Fruit fly (Drosophila melanogaster): ENCODE measurements around the gene p115.
A peak's percentile ranks its signal among the peaks of the same experiment; 100 is the strongest.

p115 gene

DNA sequence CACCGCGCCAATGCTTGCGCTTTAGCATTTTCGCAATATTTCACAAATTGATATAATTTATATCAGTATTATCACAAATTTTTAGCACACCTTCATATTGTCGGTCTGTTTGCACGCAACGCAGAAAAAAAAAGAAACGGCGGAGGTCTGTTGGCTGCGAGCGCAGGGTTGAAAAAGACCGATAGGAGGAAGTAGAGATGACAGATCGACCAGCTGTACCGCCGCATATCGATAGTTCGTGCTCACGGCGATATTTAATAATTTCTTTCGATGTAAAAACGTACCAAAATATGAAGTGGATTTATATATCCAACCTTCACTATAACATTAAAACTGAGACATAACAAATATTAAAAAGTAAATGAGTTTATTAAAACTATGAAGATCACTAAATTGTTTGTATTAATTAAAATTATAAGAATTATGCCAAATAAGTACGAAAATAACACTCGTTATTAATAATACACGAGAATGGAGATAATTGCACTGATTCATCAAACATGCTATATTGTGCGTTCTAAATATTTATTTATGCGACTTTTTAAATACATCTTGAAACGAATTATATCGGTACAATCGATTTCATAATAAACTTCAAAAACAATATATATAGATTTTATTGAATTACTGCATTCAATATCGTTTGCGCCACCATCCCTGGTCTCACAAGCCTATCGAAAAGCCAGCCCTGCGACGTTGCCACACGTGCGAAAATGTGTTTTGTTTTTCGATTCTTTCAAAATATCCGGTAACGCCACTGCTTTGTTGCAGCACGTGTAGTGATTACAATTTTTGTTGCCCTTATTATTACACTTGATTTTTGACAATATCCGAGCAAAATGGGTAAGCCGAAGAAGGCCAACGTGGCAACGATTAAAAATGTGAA, 7.6 kb downstream of the p115 start, which contains the start of the genes RpS6 and bys (continued):
- TF ChIP-seq dsx (GFP tag; optimal IDR thresholded peaks at IDR 0.05; ENCODE audit: poor library complexity, severe bottlenecking) (no peak), Lpt (GFP tag; optimal IDR thresholded peaks at IDR 0.05) (no peak), fd59A (GFP tag; optimal IDR thresholded peaks at IDR 0.05) (no peak), Eip93F (GFP tag; optimal IDR thresholded peaks at IDR 0.05) (peak; percentile 34), CG10631 (GFP tag; optimal IDR thresholded peaks at IDR 0.05) (peak; percentile 47), CG1621 (tag; optimal IDR thresholded peaks at IDR 0.05) (peak; percentile 11), dac (GFP tag; optimal IDR thresholded peaks at IDR 0.05) (no peak), CG3919 (GFP tag; optimal IDR thresholded peaks at IDR 0.05) (peak; percentile 68), Ets96B (tag; optimal IDR thresholded peaks at IDR 0.05) (no peak), CG6792 (GFP tag; optimal IDR thresholded peaks at IDR 0.05) (peak; percentile 16), CG16779 (tag; optimal IDR thresholded peaks at IDR 0.05) (no peak), CG11902 (GFP tag; optimal IDR thresholded peaks at IDR 0.05) (no peak), CG6854 (GFP tag; optimal IDR thresholded peaks at IDR 0.05) (peak; percentile 83), cyc (GFP tag; optimal IDR thresholded peaks at IDR 0.05) (peak; percentile 28), Hr39 (GFP tag; optimal IDR thresholded peaks at IDR 0.05) (peak; percentile 22), acj6 (GFP tag; optimal IDR thresholded peaks at IDR 0.05) (peak; percentile 42), CG8319 (GFP tag; optimal IDR thresholded peaks at IDR 0.05) (peak; percentile 6), Met (GFP tag; optimal IDR thresholded peaks at IDR 0.05) (peak; percentile 44), topi (GFP tag; optimal IDR thresholded peaks at IDR 0.05) (peak; percentile 36)

DNA sequence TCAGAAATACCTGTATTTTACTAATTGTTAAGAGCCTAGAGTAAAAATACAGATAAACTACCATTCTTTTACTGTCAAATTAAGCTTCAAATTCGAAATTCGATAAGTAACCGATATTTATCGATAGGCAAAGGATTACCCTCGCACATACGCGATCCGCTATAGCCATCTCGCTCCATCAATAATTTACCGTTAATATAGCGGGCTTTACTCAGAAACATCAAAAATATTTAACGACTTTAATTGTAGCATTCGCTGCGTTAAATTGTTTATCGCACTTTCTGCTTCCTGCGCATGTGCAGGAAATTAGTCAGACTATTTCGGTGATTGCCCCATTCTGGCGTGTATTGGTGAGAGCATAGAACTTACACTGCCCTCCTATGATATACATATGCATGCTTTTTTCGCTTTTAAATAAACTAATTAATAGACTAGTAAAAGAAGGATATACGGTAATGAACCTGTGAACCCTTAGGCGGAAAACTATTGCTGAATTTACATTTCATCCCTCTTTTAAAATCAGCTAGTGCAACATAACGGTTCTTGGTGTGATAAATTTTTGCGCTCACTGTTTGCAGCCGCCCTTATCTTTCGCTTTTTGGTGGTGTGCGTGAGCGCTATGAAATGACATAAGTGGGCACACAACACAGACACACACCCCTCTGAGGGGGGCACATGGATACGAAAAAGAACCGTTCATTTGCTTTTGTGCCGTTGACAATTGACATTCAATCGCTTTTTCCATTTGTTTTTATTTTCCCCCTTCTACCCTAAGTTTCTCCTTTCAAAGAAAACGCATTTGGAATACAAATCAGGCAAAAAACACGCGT, 14.6 kb downstream of the p115 start, which contains the start of the genes dpr14 and spidey:
TSS of gene dpr14 (minus strand) at position 48 of the 830 bp plus-strand sequence.
TSS of gene spidey (plus strand) at position 693 of the 830 bp plus-strand sequence.
- TF ChIP-seq OdsH (GFP tag; optimal IDR thresholded peaks at IDR 0.05), result peak; percentile 80
- peak; percentile 76 for TF ChIP-seq CG1621 (tag; optimal IDR thresholded peaks at IDR 0.05)
- peak; percentile 90 for TF ChIP-seq svp (GFP tag)
- TF ChIP-seq CG11294 (GFP tag; IDR thresholded peaks at IDR 0.05), result peak; percentile 75
- TF ChIP-seq Eip78C (GFP tag), result peak; percentile 96
- TF ChIP-seq Smox (GFP tag; optimal IDR thresholded peaks at IDR 0.05), result no peak
- peak; percentile 99 for TF ChIP-seq vri (GFP tag; optimal IDR thresholded peaks at IDR 0.05)
- no peak for TF ChIP-seq Hr38 (GFP tag; optimal IDR thresholded peaks at IDR 0.05)
- peak; percentile 65 for TF ChIP-seq fd59A (GFP tag; optimal IDR thresholded peaks at IDR 0.05)
- TF ChIP-seq fkh (GFP tag; optimal IDR thresholded peaks at IDR 0.05), result peak; percentile 66
- TF ChIP-seq CG8319 (GFP tag; optimal IDR thresholded peaks at IDR 0.05), result peak; percentile 53
- peak; percentile 79 for TF ChIP-seq Hr39 (GFP tag; optimal IDR thresholded peaks at IDR 0.05)
- TF ChIP-seq net (GFP tag; optimal IDR thresholded peaks at IDR 0.05), result peak; percentile 74
- peak; percentile 37 for TF ChIP-seq CG11902 (GFP tag; optimal IDR thresholded peaks at IDR 0.05)
- TF ChIP-seq CG16779 (tag; optimal IDR thresholded peaks at IDR 0.05), result peak; percentile 54
- peak; percentile 46 for TF ChIP-seq Sox15 (GFP tag; optimal IDR thresholded peaks at IDR 0.05)
- peak; percentile 85 for TF ChIP-seq CG6163 (GFP tag; IDR thresholded peaks at IDR 0.05)
- peak; percentile 88 for TF ChIP-seq eg (GFP tag; IDR thresholded peaks at IDR 0.05)
- peak; percentile 76 for TF ChIP-seq dac (GFP tag; optimal IDR thresholded peaks at IDR 0.05)
- peak; percentile 84 for TF ChIP-seq CG32006 (GFP tag; optimal IDR thresholded peaks at IDR 0.05)
- TF ChIP-seq CG7368 (GFP tag; optimal IDR thresholded peaks at IDR 0.05), result peak; percentile 66
- TF ChIP-seq CG3032 (tag; optimal IDR thresholded peaks at IDR 0.05), result peak; percentile 70
- TF ChIP-seq CG11762 (GFP tag; optimal IDR thresholded peaks at IDR 0.05; ENCODE audit: insufficient read depth), result peak; percentile 76
- peak; percentile 63 for TF ChIP-seq CG6854 (GFP tag; optimal IDR thresholded peaks at IDR 0.05)
- peak; percentile 75 for TF ChIP-seq acj6 (GFP tag; optimal IDR thresholded peaks at IDR 0.05)
- peak; percentile 70 for TF ChIP-seq Ets21C (GFP tag; optimal IDR thresholded peaks at IDR 0.05)
- peak; percentile 81 for TF ChIP-seq CG6276 (GFP tag; optimal IDR thresholded peaks at IDR 0.05)
- peak; percentile 78 for TF ChIP-seq CG3919 (GFP tag; optimal IDR thresholded peaks at IDR 0.05)
- peak; percentile 61 for TF ChIP-seq CG4318 (GFP tag; optimal IDR thresholded peaks at IDR 0.05)
- TF ChIP-seq pdm3 (GFP tag; optimal IDR thresholded peaks at IDR 0.05), result peak; percentile 86
- peak; percentile 76 for TF ChIP-seq CG10631 (GFP tag; optimal IDR thresholded peaks at IDR 0.05)
- peak; percentile 73 for TF ChIP-seq CG34406 (GFP tag; optimal IDR thresholded peaks at IDR 0.05)
- TF ChIP-seq Ets96B (tag; optimal IDR thresholded peaks at IDR 0.05), result peak; percentile 79
- peak; percentile 60 for TF ChIP-seq CG9139 (GFP tag; optimal IDR thresholded peaks at IDR 0.05)
- peak; percentile 77 for TF ChIP-seq esn (GFP tag; optimal IDR thresholded peaks at IDR 0.05)
- TF ChIP-seq CG8632 (GFP tag; optimal IDR thresholded peaks at IDR 0.05), result peak; percentile 66
- TF ChIP-seq spab (GFP tag; optimal IDR thresholded peaks at IDR 0.05), result peak; percentile 65
- TF ChIP-seq Gug (GFP tag; IDR thresholded peaks at IDR 0.05), result peak; percentile 81

Data from whole organism, prepupa.